Fruit fly (Drosophila melanogaster) S2 (cell line): ENCODE data around the gene Nca.

ENCODE experiments used
- CG8478 ChIP-seq: fragments of >200 bp; optimal IDR thresholded peaks from 2 replicates; lab custom pipeline; 2018
- CTCF ChIP-seq, 2 experiments: fragments of >200 bp; optimal IDR thresholded peaks; 2 replicates each; lab custom pipeline; 2018

DNA sequence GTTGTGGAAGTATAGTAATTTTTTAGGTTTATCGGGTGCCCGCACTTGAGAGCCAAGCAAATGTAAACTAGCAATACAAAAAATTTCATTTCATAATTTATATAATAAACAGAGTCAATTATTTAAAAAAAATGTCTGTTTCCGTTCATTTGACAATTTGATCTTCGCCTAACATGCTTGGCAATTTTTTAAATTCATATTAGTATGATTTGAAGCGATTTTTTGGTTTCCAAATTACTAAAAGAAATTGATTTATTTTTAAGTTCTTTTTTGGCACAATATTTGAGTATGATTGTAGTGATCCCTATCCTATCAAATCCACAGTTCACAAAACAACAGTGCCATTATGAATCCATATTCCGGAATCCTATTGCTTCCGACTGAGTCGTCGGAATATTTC lies 39.8 kb upstream of the Nca start, which contains the start of gene CG34258:
- TF ChIP-seq CG8478 (lab: Kevin White, UChicago) (no peak), CTCF (optimal IDR thresholded peaks at IDR 0.05; lab: Kevin White, UChicago) (no peak)
